Fruit fly (Drosophila melanogaster) Kc167 (cell line): ENCODE data around the gene Cyp4ac3.

ENCODE experiments used
- Sin3A ChIP-seq: fragments of >200 bp; optimal IDR thresholded peaks from 2 replicates; lab custom pipeline; 2018; ENCODE audit warnings: missing external identifiers
- h ChIP-seq: fragments of >200 bp; optimal IDR thresholded peaks from 3 replicates; lab custom pipeline; 2018; ENCODE audit warnings: missing external identifiers
- insv ChIP-seq: fragments of >200 bp; optimal IDR thresholded peaks from 3 replicates; lab custom pipeline; 2018; ENCODE audit warnings: missing external identifiers
- psq ChIP-seq: fragments of >200 bp; optimal IDR thresholded peaks from 2 replicates; lab custom pipeline; 2017; ENCODE audit warnings: missing external identifiers
- ttk ChIP-seq: sonication (Bioruptor generic); optimal IDR thresholded peaks from 2 replicates; lab custom pipeline; 2017; ENCODE audit warnings: missing external identifiers

- TF ChIP-seq psq (lab: Kevin White, UChicago) (no peak), Sin3A (no peak), h (lab: Kevin White, UChicago) (no peak), insv (no peak), ttk (lab: Kevin White, UChicago) (no peak)
These were observed 20.5 kb upstream of the Cyp4ac3 start for dm6 chr2L:5247812-5248211.
